Worm (Caenorhabditis elegans) whole organism, L1 larva: ENCODE measurements around the gene lact-1.

Source experiments
- C16A3.4 ChIP-seq: fragments of 150-350 bp; optimal IDR thresholded peaks from 2 replicates; lab custom pipeline; 2014; ENCODE audit warnings: missing biosample characterization, missing genetic modification characterization
- C34B4.2 ChIP-seq: sonication (generic microtip); optimal IDR thresholded peaks from 2 replicates; lab custom pipeline; 2017; ENCODE audit warnings: mild to moderate bottlenecking, missing genetic modification characterization, missing compliant biosample characterization
- F16B12.6 ChIP-seq: fragments of 150-350 bp; optimal IDR thresholded peaks from 2 replicates; lab custom pipeline; 2014; ENCODE audit warnings: missing biosample characterization, missing genetic modification characterization
- Y116A8C.19 ChIP-seq: sonication (generic microtip); optimal IDR thresholded peaks from 2 replicates; lab custom pipeline; 2016; ENCODE audit warnings: missing compliant biosample characterization, missing genetic modification characterization, borderline replicate concordance
- alr-1 ChIP-seq: fragments of 200-800 bp; sonication (Bioruptor generic); optimal IDR thresholded peaks from 2 replicates; lab custom pipeline; 2018; ENCODE audit warnings: borderline replicate concordance, mild to moderate bottlenecking, missing genetic modification characterization, missing compliant biosample characterization
- ama-1 ChIP-seq: fragments of 150-350 bp; optimal IDR thresholded peaks from 2 replicates; lab custom pipeline; 2014
- blmp-1 ChIP-seq: fragments of 150-350 bp; optimal IDR thresholded peaks from 2 replicates; lab custom pipeline; 2014; ENCODE audit warnings: missing biosample characterization, missing genetic modification characterization
- ceh-63 ChIP-seq: fragments of 200-800 bp; sonication (Bioruptor generic); optimal IDR thresholded peaks from 2 replicates; lab custom pipeline; 2018; ENCODE audit warnings: mild to moderate bottlenecking, missing genetic modification characterization, missing compliant biosample characterization
- ceh-8 ChIP-seq: fragments of 200-800 bp; sonication (Bioruptor generic); optimal IDR thresholded peaks from 2 replicates; lab custom pipeline; 2018; ENCODE audit warnings: mild to moderate bottlenecking, missing genetic modification characterization, moderate library complexity, missing compliant biosample characterization
- ceh-82 ChIP-seq, 3 experiments: fragments of 150-350 bp in 1 of 3; sonication (generic microtip) in 2 of 3; optimal IDR thresholded peaks; 2 replicates each; lab custom pipeline; 2014 to 2017; ENCODE audit warnings: missing biosample characterization in 3 of 3, missing genetic modification characterization in 3 of 3
- ceh-88 ChIP-seq: fragments of 200-800 bp; sonication (Bioruptor generic); IDR thresholded peaks from 2 replicates; pipeline ENCODE4 v1.3.6; 2022; ENCODE audit warnings: missing genetic modification characterization, missing compliant biosample characterization
- ceh-90 ChIP-seq: sonication (generic microtip); optimal IDR thresholded peaks from 2 replicates; lab custom pipeline; 2016; ENCODE audit warnings: missing genetic modification characterization, missing compliant biosample characterization
- dsc-1 ChIP-seq: sonication (generic microtip); optimal IDR thresholded peaks from 2 replicates; lab custom pipeline; 2016; ENCODE audit warnings: mild to moderate bottlenecking, missing genetic modification characterization, missing compliant biosample characterization
- efl-3 ChIP-seq: fragments of 200-800 bp; sonication (Bioruptor generic); optimal IDR thresholded peaks from 2 replicates; lab custom pipeline; 2018; ENCODE audit warnings: mild to moderate bottlenecking, missing genetic modification characterization, missing compliant biosample characterization
- egl-13 ChIP-seq: sonication (generic microtip); optimal IDR thresholded peaks from 2 replicates; lab custom pipeline; 2016; ENCODE audit warnings: missing genotype, missing genetic modification reagents, missing genetic modification characterization, missing compliant biosample characterization
- egl-27 ChIP-seq, 2 experiments: fragments of 150-350 bp in 1 of 2; sonication (generic microtip); optimal IDR thresholded peaks; 3 replicates each; lab custom pipeline; 2017 to 2018; ENCODE audit warnings: missing biosample characterization in 2 of 2, missing genetic modification characterization in 2 of 2, missing genetic modification reagents in 2 of 2
- elt-2 ChIP-seq: sonication (generic microtip); optimal IDR thresholded peaks from 2 replicates; lab custom pipeline; 2016; ENCODE audit warnings: missing genetic modification characterization, mild to moderate bottlenecking, inconsistent platforms, missing compliant biosample characterization, missing genetic modification reagents
- fkh-8 ChIP-seq: sonication (generic microtip); optimal IDR thresholded peaks from 2 replicates; lab custom pipeline; 2016; ENCODE audit warnings: mild to moderate bottlenecking, missing genetic modification characterization, missing compliant biosample characterization
- fos-1 ChIP-seq: fragments of 150-350 bp; optimal IDR thresholded peaks from 2 replicates; lab custom pipeline; 2014; ENCODE audit warnings: missing biosample characterization, missing genetic modification characterization
- grh-1 ChIP-seq: fragments of 200-800 bp; sonication (Bioruptor generic); IDR thresholded peaks from 2 replicates; pipeline ENCODE4 v1.3.6; 2022; ENCODE audit warnings: missing genetic modification reagents, missing genetic modification characterization, missing compliant biosample characterization
- hlh-17 ChIP-seq: fragments of 200-800 bp; sonication (Bioruptor generic); optimal IDR thresholded peaks from 2 replicates; lab custom pipeline; 2018; ENCODE audit warnings: missing genetic modification characterization, mild to moderate bottlenecking, missing compliant biosample characterization, moderate library complexity, borderline replicate concordance
- hlh-4 ChIP-seq: sonication (generic microtip); optimal IDR thresholded peaks from 2 replicates; lab custom pipeline; 2016; ENCODE audit warnings: mild to moderate bottlenecking, missing genetic modification characterization, missing compliant biosample characterization
- irx-1 ChIP-seq: sonication (generic microtip); optimal IDR thresholded peaks from 2 replicates; lab custom pipeline; 2016; ENCODE audit warnings: missing genetic modification characterization, missing compliant biosample characterization
- isw-1 ChIP-seq: fragments of 200-800 bp; sonication (Bioruptor generic); IDR thresholded peaks from 2 replicates; pipeline ENCODE4 v1.3.6; 2022; ENCODE audit warnings: missing genetic modification characterization, missing compliant biosample characterization
- lin-13 ChIP-seq: fragments of 150-350 bp; optimal IDR thresholded peaks from 2 replicates; lab custom pipeline; 2014; ENCODE audit warnings: missing biosample characterization, missing genetic modification reagents, missing genetic modification characterization
- lin-14 ChIP-seq: fragments of 200-800 bp; sonication (Bioruptor generic); optimal IDR thresholded peaks from 2 replicates; lab custom pipeline; 2018; ENCODE audit warnings: mild to moderate bottlenecking, missing genetic modification characterization, moderate library complexity, missing compliant biosample characterization
- lin-39 ChIP-seq: fragments of 150-350 bp; optimal IDR thresholded peaks from 2 replicates; lab custom pipeline; 2014; ENCODE audit warnings: missing biosample characterization, missing genetic modification reagents, missing genetic modification characterization
- mdl-1 ChIP-seq, 2 experiments: fragments of 150-350 bp; optimal IDR thresholded peaks; 2 replicates each; lab custom pipeline; 2014 to 2017; ENCODE audit warnings: missing biosample characterization in 2 of 2, missing genetic modification characterization in 2 of 2, inconsistent platforms in 1 of 2
- mef-2 ChIP-seq: fragments of 150-350 bp; optimal IDR thresholded peaks from 2 replicates; lab custom pipeline; 2014; ENCODE audit warnings: missing biosample characterization, missing genetic modification characterization
- mep-1 ChIP-seq: fragments of 150-350 bp; optimal IDR thresholded peaks from 2 replicates; lab custom pipeline; 2014; ENCODE audit warnings: missing biosample characterization, missing genetic modification characterization
- nhr-11 ChIP-seq: fragments of 150-350 bp; optimal IDR thresholded peaks from 2 replicates; lab custom pipeline; 2014; ENCODE audit warnings: missing biosample characterization, missing genetic modification characterization
- nhr-237 ChIP-seq: fragments of 150-350 bp; optimal IDR thresholded peaks from 2 replicates; lab custom pipeline; 2014; ENCODE audit warnings: missing biosample characterization, missing genetic modification characterization
- nhr-28 ChIP-seq: fragments of 150-350 bp; optimal IDR thresholded peaks from 2 replicates; lab custom pipeline; 2014; ENCODE audit warnings: missing biosample characterization, missing genetic modification characterization
- nhr-47 ChIP-seq: sonication (generic microtip); optimal IDR thresholded peaks from 2 replicates; lab custom pipeline; 2016; ENCODE audit warnings: mild to moderate bottlenecking, missing genetic modification characterization, moderate library complexity, missing compliant biosample characterization
- nhr-71 ChIP-seq: sonication (generic microtip); optimal IDR thresholded peaks from 2 replicates; lab custom pipeline; 2016; ENCODE audit warnings: mild to moderate bottlenecking, missing genetic modification characterization, moderate library complexity, missing compliant biosample characterization
- nhr-76 ChIP-seq: sonication (generic microtip); optimal IDR thresholded peaks from 2 replicates; lab custom pipeline; 2017; ENCODE audit warnings: missing biosample characterization, missing genetic modification characterization
- nhr-77 ChIP-seq: fragments of 150-350 bp; optimal IDR thresholded peaks from 2 replicates; lab custom pipeline; 2014; ENCODE audit warnings: missing biosample characterization, missing genetic modification characterization
- nhr-84 ChIP-seq: sonication (generic microtip); optimal IDR thresholded peaks from 2 replicates; lab custom pipeline; 2017; ENCODE audit warnings: missing biosample characterization, missing genetic modification characterization
- skn-1 ChIP-seq: fragments of 150-350 bp; optimal IDR thresholded peaks from 2 replicates; lab custom pipeline; 2014; ENCODE audit warnings: missing biosample characterization, missing genetic modification characterization
- snpc-4 ChIP-seq: fragments of 150-350 bp; optimal IDR thresholded peaks from 2 replicates; lab custom pipeline; 2014; ENCODE audit warnings: missing biosample characterization, missing genetic modification characterization
- snu-23 ChIP-seq: sonication (generic microtip); optimal IDR thresholded peaks from 2 replicates; lab custom pipeline; 2016; ENCODE audit warnings: missing genetic modification characterization, missing compliant biosample characterization
- sox-4 ChIP-seq: sonication (generic microtip); optimal IDR thresholded peaks from 2 replicates; lab custom pipeline; 2016; ENCODE audit warnings: missing genetic modification characterization, missing compliant biosample characterization
- sptf-1 ChIP-seq: fragments of 150-350 bp; optimal IDR thresholded peaks from 2 replicates; lab custom pipeline; 2014; ENCODE audit warnings: missing biosample characterization, missing genetic modification characterization
- sup-37 ChIP-seq: fragments of 200-800 bp; sonication (Bioruptor generic); optimal IDR thresholded peaks from 2 replicates; lab custom pipeline; 2018; ENCODE audit warnings: mild to moderate bottlenecking, missing genetic modification characterization, missing compliant biosample characterization
- tlp-1 ChIP-seq: fragments of 150-350 bp; optimal IDR thresholded peaks from 2 replicates; lab custom pipeline; 2014; ENCODE audit warnings: missing biosample characterization, missing genetic modification characterization
- unc-130 ChIP-seq: fragments of 150-350 bp; optimal IDR thresholded peaks from 2 replicates; lab custom pipeline; 2017; ENCODE audit warnings: missing biosample characterization, missing genetic modification characterization, inconsistent platforms
- unc-30 ChIP-seq: sonication (generic microtip); optimal IDR thresholded peaks from 2 replicates; lab custom pipeline; 2017; ENCODE audit warnings: missing biosample characterization, missing genetic modification characterization
- unc-86 ChIP-seq: sonication (generic microtip); optimal IDR thresholded peaks from 2 replicates; lab custom pipeline; 2016; ENCODE audit warnings: missing genetic modification characterization, missing compliant biosample characterization
- xbp-1 ChIP-seq: sonication (generic microtip); optimal IDR thresholded peaks from 2 replicates; lab custom pipeline; 2016; ENCODE audit warnings: missing genetic modification characterization, missing compliant biosample characterization
- zag-1 ChIP-seq: fragments of 150-350 bp; optimal IDR thresholded peaks from 2 replicates; lab custom pipeline; 2014; ENCODE audit warnings: missing biosample characterization, missing genetic modification characterization
- zip-4 ChIP-seq: fragments of 200-800 bp; sonication (Bioruptor generic); optimal IDR thresholded peaks from 2 replicates; lab custom pipeline; 2018; ENCODE audit warnings: mild to moderate bottlenecking, missing genetic modification characterization, moderate library complexity, missing compliant biosample characterization
- ztf-11 ChIP-seq, 2 experiments: sonication (generic microtip); optimal IDR thresholded peaks; 2 replicates each; lab custom pipeline; 2016 to 2017; ENCODE audit warnings: missing genetic modification characterization in 2 of 2, missing biosample characterization in 1 of 2, missing compliant biosample characterization in 1 of 2
- ztf-4 ChIP-seq: fragments of 150-350 bp; optimal IDR thresholded peaks from 2 replicates; lab custom pipeline; 2014; ENCODE audit warnings: missing biosample characterization, missing genetic modification characterization

Gene lact-1

ce11 chrX:7264591-7265306 is 4.6 kb upstream of the lact-1 start (continued):
- TF ChIP-seq C34B4.2 (no peak), lin-39 (tag; lab: Kevin White, UChicago) (no peak), tlp-1 (tag; lab: Kevin White, UChicago) (no peak), snu-23 (GFP tag; lab: Kevin White, UChicago) (peak; percentile 97), unc-130 (tag; lab: Kevin White, UChicago) (peak; percentile 16), C16A3.4 (tag; lab: Kevin White, UChicago) (peak; percentile 93), unc-30 (tag; lab: Kevin White, UChicago) (no peak), ama-1 (lab: Kevin White, UChicago) (no peak), ceh-90 (no peak), lin-13 (GFP tag; lab: Kevin White, UChicago) (peak; percentile 84), fos-1 (tag; lab: Kevin White, UChicago) (peak; percentile 53), ceh-63 (GFP tag; lab: Kevin White, UChicago) (no peak), mef-2 (peak; percentile 68), nhr-237 (tag; lab: Kevin White, UChicago) (peak; percentile 66), nhr-76 (tag; lab: Kevin White, UChicago) (no peak), nhr-11 (tag; lab: Kevin White, UChicago) (no peak), efl-3 (GFP tag; lab: Kevin White, UChicago) (no peak), unc-86 (tag; lab: Kevin White, UChicago) (peak; percentile 74), egl-27 (tag; optimal IDR thresholded peaks at IDR 0.05; lab: Kevin White, UChicago) (peak in 1 of 2 experiments; percentile 73), fkh-8 (tag; lab: Kevin White, UChicago) (peak; percentile 82), grh-1 (peak; percentile 47), nhr-84 (no peak), nhr-77 (tag; lab: Kevin White, UChicago) (peak; percentile 90), mep-1 (tag; lab: Kevin White, UChicago) (peak; percentile 82), sptf-1 (tag; lab: Kevin White, UChicago) (no peak), hlh-17 (GFP tag; lab: Kevin White, UChicago) (no peak), elt-2 (peak; percentile 38), Y116A8C.19 (tag; lab: Kevin White, UChicago) (no peak), ceh-88 (no peak), zip-4 (GFP tag; lab: Kevin White, UChicago) (no peak), hlh-4 (tag; lab: Kevin White, UChicago) (no peak), isw-1 (peak; percentile 61), ztf-4 (peak; percentile 65), blmp-1 (tag; lab: Kevin White, UChicago) (peak; percentile 48), dsc-1 (tag; lab: Kevin White, UChicago) (peak; percentile 79), F16B12.6 (tag; lab: Kevin White, UChicago) (peak; percentile 37), ceh-82 (tag; optimal IDR thresholded peaks at IDR 0.05; lab: Kevin White, UChicago) (peak; percentile 44 to 85 (median 71)), ceh-8 (GFP tag; lab: Kevin White, UChicago) (peak; percentile 65), nhr-71 (peak; percentile 91), mdl-1 (tag; optimal IDR thresholded peaks at IDR 0.05; lab: Kevin White, UChicago) (peak in 1 of 2 experiments; percentile 85), ztf-11 (tag; optimal IDR thresholded peaks at IDR 0.05; lab: Kevin White, UChicago) (peak in 1 of 2 experiments; percentile 59), lin-14 (GFP tag; lab: Kevin White, UChicago) (peak; percentile 97), alr-1 (tag; lab: Kevin White, UChicago) (no peak), zag-1 (tag; lab: Kevin White, UChicago) (no peak), egl-13 (tag; lab: Kevin White, UChicago) (peak; percentile 62), sox-4 (tag; lab: Kevin White, UChicago) (no peak), irx-1 (tag; lab: Kevin White, UChicago) (peak; percentile 68), snpc-4 (tag; lab: Kevin White, UChicago) (peak; percentile 40), skn-1 (tag; lab: Kevin White, UChicago) (peak; percentile 20), xbp-1 (tag; lab: Kevin White, UChicago) (peak; percentile 87), sup-37 (GFP tag; lab: Kevin White, UChicago) (no peak), nhr-47 (tag; lab: Kevin White, UChicago) (peak; percentile 86), nhr-28 (tag; lab: Kevin White, UChicago) (no peak)
